Worm (Caenorhabditis elegans): Measurements from ENCODE around the gene C34F6.11.
A peak's percentile ranks its signal among the peaks of the same experiment; 100 is the strongest.

Gene C34F6.11

ce11 chrX:11252429-11252828 is 48.7 kb upstream of the C34F6.11 start (continued):
- TF ChIP-seq elt-4 (tag; optimal IDR thresholded peaks at IDR 0.05) (no peak), elt-2 (tag; optimal IDR thresholded peaks at IDR 0.05) (peak; percentile 74), unc-42 (tag; optimal IDR thresholded peaks at IDR 0.05) (no peak), ceh-9 (tag; optimal IDR thresholded peaks at IDR 0.05) (no peak), hlh-13 (GFP tag; optimal IDR thresholded peaks at IDR 0.05) (peak; percentile 24), unc-3 (GFP tag; conservative IDR thresholded peaks at IDR 0.05) (peak; percentile 70; the same call in 1 of the 2 replicates), unc-3 (tag; optimal IDR thresholded peaks at IDR 0.05) (peak; percentile 24), fax-1 (tag; optimal IDR thresholded peaks at IDR 0.05) (peak; percentile 42), sox-2 (GFP tag; IDR thresholded peaks at IDR 0.05) (no peak; the same call in 1 of the 2 replicates), ets-4 (tag; optimal IDR thresholded peaks at IDR 0.05) (peak; percentile 30), ceh-31 (tag; optimal IDR thresholded peaks at IDR 0.05) (no peak), ceh-14 (tag; optimal IDR thresholded peaks at IDR 0.05) (peak; percentile 72), K02D7.2 (tag; optimal IDR thresholded peaks at IDR 0.05) (peak; percentile 60), nfya-1 (tag; optimal IDR thresholded peaks at IDR 0.05) (peak; percentile 20), C38D4.7 (GFP tag; optimal IDR thresholded peaks at IDR 0.05) (peak; percentile 46), ceh-2 (tag; optimal IDR thresholded peaks at IDR 0.05) (peak; percentile 50), ceh-45 (GFP tag; IDR thresholded peaks at IDR 0.05) (no peak), nhr-11 (tag; optimal IDR thresholded peaks at IDR 0.05) (no peak), che-1 (tag; optimal IDR thresholded peaks at IDR 0.05) (peak; percentile 57), ref-2 (tag; optimal IDR thresholded peaks at IDR 0.05) (peak; percentile 75), unc-86 (tag; optimal IDR thresholded peaks at IDR 0.05) (peak; percentile 30), dve-1 (tag; optimal IDR thresholded peaks at IDR 0.05) (no peak), tbx-2 (tag; optimal IDR thresholded peaks at IDR 0.05) (peak; percentile 34), fkh-6 (tag; optimal IDR thresholded peaks at IDR 0.05) (peak; percentile 61), C08G9.2 (tag; optimal IDR thresholded peaks at IDR 0.05) (peak; percentile 56), zip-5 (tag; optimal IDR thresholded peaks at IDR 0.05) (peak; percentile 25), madf-2 (tag; optimal IDR thresholded peaks at IDR 0.05) (peak; percentile 56), sox-4 (tag; optimal IDR thresholded peaks at IDR 0.05) (peak; percentile 45), ceh-48 (tag; optimal IDR thresholded peaks at IDR 0.05) (no peak)

- TF ChIP-seq pha-2 (tag; optimal IDR thresholded peaks at IDR 0.05), result no peak
- TF ChIP-seq gmeb-2 (tag; optimal IDR thresholded peaks at IDR 0.05), result no peak
- TF ChIP-seq C08G9.2 (tag; optimal IDR thresholded peaks at IDR 0.05), result no peak
- no peak for TF ChIP-seq nhr-232 (tag; optimal IDR thresholded peaks at IDR 0.05)
- TF ChIP-seq dmd-4 (tag; optimal IDR thresholded peaks at IDR 0.05; ENCODE audit: borderline replicate concordance), result no peak
- TF ChIP-seq ref-2 (tag; optimal IDR thresholded peaks at IDR 0.05), result no peak
- TF ChIP-seq ceh-2 (tag; optimal IDR thresholded peaks at IDR 0.05), result no peak
- no peak for TF ChIP-seq lin-11 (tag; optimal IDR thresholded peaks at IDR 0.05)
- TF ChIP-seq hlh-6 (tag; optimal IDR thresholded peaks at IDR 0.05), result no peak
- no peak for TF ChIP-seq C38D4.7 (GFP tag; optimal IDR thresholded peaks at IDR 0.05)
- TF ChIP-seq ceh-48 (tag; optimal IDR thresholded peaks at IDR 0.05), result no peak
- TF ChIP-seq pqm-1 (tag; optimal IDR thresholded peaks at IDR 0.05), result no peak
- no peak for TF ChIP-seq ceh-9 (tag; optimal IDR thresholded peaks at IDR 0.05)
- no peak for TF ChIP-seq ttx-3 (tag; optimal IDR thresholded peaks at IDR 0.05)
- TF ChIP-seq nfya-1 (tag; optimal IDR thresholded peaks at IDR 0.05), result no peak
- no peak for TF ChIP-seq ztf-16 (tag; optimal IDR thresholded peaks at IDR 0.05)
- no peak for TF ChIP-seq tbx-7 (tag; optimal IDR thresholded peaks at IDR 0.05)
- TF ChIP-seq hlh-13 (GFP tag; optimal IDR thresholded peaks at IDR 0.05), result no peak
Measured at ce11 chrX:11251928-11252327, 48.2 kb upstream of the C34F6.11 start.

- peak; percentile 83 for TF ChIP-seq elt-2 (tag; optimal IDR thresholded peaks at IDR 0.05)
- TF ChIP-seq ceh-2 (tag; optimal IDR thresholded peaks at IDR 0.05), result no peak
Measured at ce11 chrX:11250983-11251382, 47.3 kb upstream of the C34F6.11 start.

Data from whole organism, late embryonic.